Worm (Caenorhabditis elegans) whole organism, L4/young adult: ENCODE measurements around the gene asah-2.

ENCODE experiments used
- W03F9.2 ChIP-seq: fragments of 150-350 bp; optimal IDR thresholded peaks from 2 replicates; lab custom pipeline; 2014; ENCODE audit warnings: missing biosample characterization, missing genetic modification characterization
- dao-5 ChIP-seq: sonication (generic microtip); optimal IDR thresholded peaks from 2 replicates; lab custom pipeline; 2016; ENCODE audit warnings: missing genotype, missing genetic modification characterization, moderate library complexity, missing compliant biosample characterization

- TF ChIP-seq dao-5 (no peak), W03F9.2 (tag; lab: Kevin White, UChicago) (no peak)
These were observed 5.0 kb upstream of the asah-2 start, which contains the start of gene F27E5.9 for ce11 chrII:10134285-10134995.
